Fruit fly (Drosophila melanogaster) whole organism, embryonic: ENCODE results near the gene CG32246.
A peak's percentile ranks its signal among the peaks of the same experiment; 100 is the strongest.

Source experiments
- Blimp-1 ChIP-seq: fragments of 200-800 bp; sonication (Bioruptor generic); optimal IDR thresholded peaks from 3 replicates; lab custom pipeline; 2018; ENCODE audit warnings: missing biosample characterization, missing genetic modification characterization, mild to moderate bottlenecking, moderate library complexity, missing genetic modification reagents
- BtbVII ChIP-seq: fragments of 200-800 bp; sonication (Bioruptor generic); optimal IDR thresholded peaks from 3 replicates; lab custom pipeline; 2017; ENCODE audit warnings: missing biosample characterization, mild to moderate bottlenecking, missing genetic modification characterization
- CG10565 ChIP-seq: fragments of 200-800 bp; sonication (Bioruptor generic); optimal IDR thresholded peaks from 3 replicates; lab custom pipeline; 2016; ENCODE audit warnings: missing biosample characterization, mild to moderate bottlenecking, missing genetic modification characterization
- CG12769 ChIP-seq: fragments of 200-800 bp; sonication (Bioruptor generic); optimal IDR thresholded peaks from 2 replicates; lab custom pipeline; 2019; ENCODE audit warnings: missing biosample characterization, mild to moderate bottlenecking, missing genetic modification characterization, moderate library complexity
- CG1603 ChIP-seq: fragments of 200-800 bp; sonication (Bioruptor generic); optimal IDR thresholded peaks from 2 replicates; lab custom pipeline; 2019; ENCODE audit warnings: missing biosample characterization, mild to moderate bottlenecking, missing genetic modification characterization, moderate library complexity
- CG17359 ChIP-seq: fragments of 200-800 bp; sonication (Bioruptor generic); optimal IDR thresholded peaks from 3 replicates; lab custom pipeline; 2018; ENCODE audit warnings: missing biosample characterization, mild to moderate bottlenecking, missing genetic modification characterization, moderate library complexity
- CG18011 ChIP-seq: fragments of 200-800 bp; sonication (Bioruptor generic); optimal IDR thresholded peaks from 2 replicates; lab custom pipeline; 2017; ENCODE audit warnings: missing biosample characterization, missing genetic modification characterization, mild to moderate bottlenecking, moderate library complexity, missing genotype
- CG2889 ChIP-seq: fragments of 200-800 bp; sonication (Bioruptor generic); IDR thresholded peaks from 3 replicates; pipeline ENCODE4 v1.3.6; 2022; ENCODE audit warnings: missing biosample characterization, missing genetic modification characterization
- CG31388 ChIP-seq: fragments of 200-800 bp; sonication (Bioruptor generic); optimal IDR thresholded peaks from 2 replicates; lab custom pipeline; 2016; ENCODE audit warnings: missing biosample characterization, missing genetic modification characterization
- CG4617 ChIP-seq: fragments of 200-800 bp; sonication (Bioruptor generic); optimal IDR thresholded peaks from 3 replicates; lab custom pipeline; 2016; ENCODE audit warnings: missing biosample characterization, missing genetic modification characterization, borderline replicate concordance
- CG4820 ChIP-seq: fragments of 200-800 bp; sonication (Bioruptor generic); optimal IDR thresholded peaks from 3 replicates; lab custom pipeline; 2016; ENCODE audit warnings: missing biosample characterization, missing genetic modification characterization
- CG7372 ChIP-seq: fragments of 200-800 bp; sonication (Bioruptor generic); IDR thresholded peaks from 2 replicates; pipeline ENCODE4 v1.3.6; 2022; ENCODE audit warnings: missing biosample characterization, missing genetic modification characterization
- CG7786 ChIP-seq: fragments of 200-800 bp; sonication (Bioruptor generic); optimal IDR thresholded peaks from 2 replicates; lab custom pipeline; 2016; ENCODE audit warnings: missing biosample characterization, missing genetic modification characterization
- CG7963 ChIP-seq: fragments of 200-800 bp; sonication (Bioruptor generic); IDR thresholded peaks from 3 replicates; pipeline ENCODE4 v1.3.6; 2022; ENCODE audit warnings: missing biosample characterization, missing genetic modification characterization; ENCODE audit not compliant: partially characterized antibody
- CG7987 ChIP-seq: fragments of 200-800 bp; sonication (Bioruptor generic); optimal IDR thresholded peaks from 2 replicates; lab custom pipeline; 2018; ENCODE audit warnings: missing biosample characterization, mild to moderate bottlenecking, missing genetic modification characterization, moderate library complexity
- CG8359 ChIP-seq: fragments of 200-800 bp; sonication (Bioruptor generic); optimal IDR thresholded peaks from 2 replicates; lab custom pipeline; 2017; ENCODE audit warnings: missing biosample characterization, mild to moderate bottlenecking, missing genetic modification characterization, borderline replicate concordance
- CG9437 ChIP-seq: fragments of 200-800 bp; sonication (Bioruptor generic); optimal IDR thresholded peaks from 2 replicates; lab custom pipeline; 2018; ENCODE audit warnings: missing biosample characterization, mild to moderate bottlenecking, missing genetic modification characterization
- HLH4C ChIP-seq: fragments of 200-800 bp; sonication (Bioruptor generic); IDR thresholded peaks from 3 replicates; pipeline ENCODE4 v1.3.6; 2022; ENCODE audit warnings: missing biosample characterization, missing genetic modification characterization; ENCODE audit not compliant: partially characterized antibody
- HLH54F ChIP-seq: fragments of 200-800 bp; sonication (Bioruptor generic); optimal IDR thresholded peaks from 3 replicates; lab custom pipeline; 2016; ENCODE audit warnings: missing biosample characterization, missing genetic modification characterization
- Hmr ChIP-seq: fragments of 200-800 bp; sonication (Bioruptor generic); optimal IDR thresholded peaks from 3 replicates; lab custom pipeline; 2017; ENCODE audit warnings: mild to moderate bottlenecking, missing biosample characterization, missing genetic modification reagents, missing genetic modification characterization
- Hr51 ChIP-seq, 2 experiments: fragments of 200-800 bp; sonication (Bioruptor generic); optimal IDR thresholded peaks; 2 replicates in 1 of 2; 3 replicates in 1 of 2; lab custom pipeline; 2016 to 2018; ENCODE audit warnings: missing biosample characterization in 2 of 2, missing genetic modification characterization in 2 of 2, mild to moderate bottlenecking in 1 of 2, moderate library complexity in 1 of 2
- Meics ChIP-seq: fragments of 200-800 bp; sonication (Bioruptor generic); optimal IDR thresholded peaks from 2 replicates; lab custom pipeline; 2017; ENCODE audit warnings: missing biosample characterization, mild to moderate bottlenecking, missing genetic modification characterization
- Poxn ChIP-seq: fragments of 200-800 bp; sonication (Bioruptor generic); IDR thresholded peaks from 2 replicates; pipeline ENCODE4 v1.3.6; 2022; ENCODE audit warnings: missing biosample characterization, missing genetic modification characterization
- Ptx1 ChIP-seq: fragments of 200-800 bp; sonication (Bioruptor generic); IDR thresholded peaks from 2 replicates; pipeline ENCODE4 v1.3.6; 2022; ENCODE audit warnings: missing biosample characterization, missing genetic modification characterization
- Ravus ChIP-seq: fragments of 200-800 bp; sonication (Bioruptor generic); IDR thresholded peaks from 2 replicates; pipeline ENCODE4 v1.3.6; 2022; ENCODE audit warnings: missing biosample characterization, missing genetic modification characterization
- Sry-δ ChIP-seq: fragments of 200-800 bp; sonication (Bioruptor generic); optimal IDR thresholded peaks from 2 replicates; lab custom pipeline; 2016; ENCODE audit warnings: missing biosample characterization, missing genetic modification characterization
- Usf ChIP-seq: fragments of 200-800 bp; sonication (Bioruptor generic); optimal IDR thresholded peaks from 2 replicates; lab custom pipeline; 2017; ENCODE audit warnings: missing genotype, missing biosample characterization, missing genetic modification characterization
- Vsx1 ChIP-seq: fragments of 200-800 bp; sonication (Bioruptor generic); optimal IDR thresholded peaks from 2 replicates; lab custom pipeline; 2017; ENCODE audit warnings: missing biosample characterization, mild to moderate bottlenecking, missing genetic modification characterization, missing genetic modification reagents
- Xbp1 ChIP-seq: fragments of 200-800 bp; sonication (Bioruptor generic); optimal IDR thresholded peaks from 3 replicates; lab custom pipeline; 2016; ENCODE audit warnings: missing biosample characterization, mild to moderate bottlenecking, missing genetic modification characterization
- bsh ChIP-seq, 2 experiments: fragments of 200-800 bp; sonication (Bioruptor generic); optimal IDR thresholded peaks; 2 replicates each; lab custom pipeline; 2017 to 2018; ENCODE audit warnings: mild to moderate bottlenecking in 2 of 2, missing biosample characterization in 2 of 2, missing genetic modification characterization in 2 of 2, moderate library complexity in 1 of 2
- cwo ChIP-seq: fragments of 200-800 bp; sonication (Bioruptor generic); optimal IDR thresholded peaks from 3 replicates; lab custom pipeline; 2017; ENCODE audit warnings: missing biosample characterization, missing genetic modification characterization, mild to moderate bottlenecking, moderate library complexity, missing genetic modification reagents
- dmrt99B ChIP-seq: fragments of 200-800 bp; sonication (Bioruptor generic); optimal IDR thresholded peaks from 2 replicates; lab custom pipeline; 2018; ENCODE audit warnings: missing biosample characterization, mild to moderate bottlenecking, missing genetic modification characterization, moderate library complexity
- fd64A ChIP-seq: fragments of 200-800 bp; sonication (Bioruptor generic); optimal IDR thresholded peaks from 3 replicates; lab custom pipeline; 2018; ENCODE audit warnings: missing biosample characterization, mild to moderate bottlenecking, missing genetic modification characterization
- lola ChIP-seq, 3 experiments: fragments of >200 bp in 2 of 3; fragments of 200-800 bp in 1 of 3; sonication (Bioruptor generic) in 1 of 3; optimal IDR thresholded peaks; 2 replicates each; lab custom pipeline; 2017 to 2019; ENCODE audit warnings: missing biosample characterization in 3 of 3, missing genetic modification characterization in 3 of 3, mild to moderate bottlenecking in 1 of 3, moderate library complexity in 1 of 3
- mam ChIP-seq: fragments of 200-800 bp; sonication (Bioruptor generic); optimal IDR thresholded peaks from 3 replicates; lab custom pipeline; 2016; ENCODE audit warnings: missing biosample characterization, missing genetic modification characterization
- mirr ChIP-seq: fragments of 200-800 bp; sonication (Bioruptor generic); optimal IDR thresholded peaks from 3 replicates; lab custom pipeline; 2018; ENCODE audit warnings: missing biosample characterization, mild to moderate bottlenecking, missing genetic modification characterization
- onecut ChIP-seq: fragments of 200-800 bp; sonication (Bioruptor generic); IDR thresholded peaks from 2 replicates; pipeline ENCODE4 v1.3.6; 2022; ENCODE audit warnings: missing biosample characterization, missing genetic modification characterization
- peb ChIP-seq: fragments of 200-800 bp; sonication (Bioruptor generic); IDR thresholded peaks from 2 replicates; pipeline ENCODE4 v1.3.6; 2022; ENCODE audit warnings: missing biosample characterization, missing genetic modification characterization
- pzg ChIP-seq: fragments of 200-800 bp; sonication (Bioruptor generic); optimal IDR thresholded peaks from 3 replicates; lab custom pipeline; 2018; ENCODE audit warnings: missing biosample characterization, mild to moderate bottlenecking, missing genetic modification characterization, moderate library complexity
- row ChIP-seq: fragments of 200-800 bp; sonication (Bioruptor generic); IDR thresholded peaks from 3 replicates; pipeline ENCODE4 v1.3.6; 2022; ENCODE audit warnings: missing biosample characterization, missing genetic modification characterization
- sqz ChIP-seq: fragments of 200-800 bp; sonication (Bioruptor generic); optimal IDR thresholded peaks from 3 replicates; lab custom pipeline; 2018; ENCODE audit warnings: missing biosample characterization, mild to moderate bottlenecking, missing genetic modification characterization
- stwl ChIP-seq: fragments of 200-800 bp; sonication (Bioruptor generic); optimal IDR thresholded peaks from 3 replicates; lab custom pipeline; 2018; ENCODE audit warnings: missing biosample characterization, mild to moderate bottlenecking, missing genetic modification characterization, moderate library complexity
- tap ChIP-seq: fragments of 200-800 bp; optimal IDR thresholded peaks from 3 replicates; lab custom pipeline; 2019; ENCODE audit warnings: missing biosample characterization, mild to moderate bottlenecking, missing genetic modification characterization, moderate library complexity
- tgo ChIP-seq: fragments of 200-800 bp; sonication (Bioruptor generic); IDR thresholded peaks from 3 replicates; pipeline ENCODE4 v1.3.6; 2022; ENCODE audit warnings: missing biosample characterization, missing genetic modification characterization
- toy ChIP-seq: fragments of 200-800 bp; sonication (Bioruptor generic); IDR thresholded peaks from 2 replicates; pipeline ENCODE4 v1.3.6; 2022; ENCODE audit warnings: missing biosample characterization, missing genetic modification characterization
- tup ChIP-seq: fragments of 200-800 bp; sonication (Bioruptor generic); optimal IDR thresholded peaks from 2 replicates; lab custom pipeline; 2016; ENCODE audit warnings: missing biosample characterization, mild to moderate bottlenecking, missing genetic modification characterization, moderate library complexity
- wor ChIP-seq: fragments of 200-800 bp; sonication (Bioruptor generic); IDR thresholded peaks from 2 replicates; pipeline ENCODE4 v1.3.6; 2022; ENCODE audit warnings: missing biosample characterization, missing genetic modification characterization

Gene CG32246

dm6 chr3L:4606739-4607428, 14.1 kb upstream of the CG32246 start (continued):
- peak in 1 of 2 experiments; percentile 2 for TF ChIP-seq Hr51 (GFP tag; optimal IDR thresholded peaks at IDR 0.05; lab: Kevin White, UChicago)
- no peak for TF ChIP-seq HLH4C
- no peak for TF ChIP-seq CG8359 (GFP tag; lab: Kevin White, UChicago)
- peak; percentile 29 for TF ChIP-seq CG1603 (tag; lab: Kevin White, UChicago)
- TF ChIP-seq mam = no peak
- TF ChIP-seq CG7963 (GFP tag; lab: Robert Waterston, UW) = no peak
- no peak for TF ChIP-seq CG7786
- no peak for TF ChIP-seq Xbp1 (GFP tag; lab: Kevin White, UChicago)
- TF ChIP-seq mirr (GFP tag; lab: Kevin White, UChicago) = no peak

- TF ChIP-seq Sry-δ (GFP tag; lab: Kevin White, UChicago) (no peak), CG17359 (tag; lab: Kevin White, UChicago) (peak; percentile 39), wor (GFP tag; lab: Robert Waterston, UW) (no peak; the same call in 1 of the 2 replicates), CG10565 (GFP tag; lab: Kevin White, UChicago) (no peak), CG9437 (GFP tag; lab: Kevin White, UChicago) (no peak), BtbVII (GFP tag; lab: Kevin White, UChicago) (no peak), Ravus (no peak), CG7372 (GFP tag; lab: Robert Waterston, UW) (0 out of 2 replicates have a peak, but pooled peaks have one; percentile 39), CG31388 (no peak), Hmr (GFP tag; lab: Kevin White, UChicago) (no peak), dmrt99B (peak; percentile 77), CG2889 (GFP tag; lab: Robert Waterston, UW) (no peak), HLH54F (GFP tag; lab: Kevin White, UChicago) (no peak), Usf (GFP tag; lab: Kevin White, UChicago) (no peak), Blimp-1 (GFP tag; lab: Kevin White, UChicago) (peak; percentile 78), bsh (GFP tag; optimal IDR thresholded peaks at IDR 0.05; lab: Kevin White, UChicago) (peak in 1 of 2 experiments; percentile 76), CG18011 (GFP tag; lab: Kevin White, UChicago) (no peak), stwl (tag; lab: Kevin White, UChicago) (no peak), CG4820 (GFP tag; lab: Kevin White, UChicago) (peak; percentile 65), Vsx1 (GFP tag; lab: Kevin White, UChicago) (no peak), CG7987 (no peak), cwo (no peak), toy (no peak), tgo (GFP tag; lab: Robert Waterston, UW) (peak; percentile 52; the same call in 2 of the 3 replicates), tap (no peak), Poxn (GFP tag; lab: Robert Waterston, UW) (no peak), sqz (GFP tag; lab: Kevin White, UChicago) (peak; percentile 9), lola (GFP tag; optimal IDR thresholded peaks at IDR 0.05; lab: Kevin White, UChicago) (peak in 1 of 3 experiments; percentile 38), Ptx1 (GFP tag; lab: Robert Waterston, UW) (peak; percentile 76), fd64A (GFP tag; lab: Kevin White, UChicago) (peak; percentile 42), CG4617 (GFP tag; lab: Kevin White, UChicago) (no peak), Meics (GFP tag; lab: Kevin White, UChicago) (no peak), CG12769 (no peak), peb (peak; percentile 69; the same call in 1 of the 2 replicates), tup (no peak), pzg (no peak), onecut (GFP tag; lab: Robert Waterston, UW) (no peak), row (GFP tag; lab: Robert Waterston, UW) (peak; percentile 45; the same call in 1 of the 3 replicates)
These were observed 13.4 kb upstream of the CG32246 start for dm6 chr3L:4607653-4608052.
